Fruit fly (Drosophila melanogaster): ENCODE results near the gene Saf6.

Saf6 gene

dm6 chr2L:841708-842107 is 26.0 kb upstream of the Saf6 start (continued):
- no peak for TF ChIP-seq CG14965 (GFP tag; optimal IDR thresholded peaks at IDR 0.05; ENCODE audit: borderline replicate concordance)
- TF ChIP-seq CG12299 (tag; optimal IDR thresholded peaks at IDR 0.05), result no peak
- peak; percentile 34 for TF ChIP-seq Nf-YB (GFP tag; optimal IDR thresholded peaks at IDR 0.05)
- peak; percentile 45 for TF ChIP-seq dmrt11E (tag; optimal IDR thresholded peaks at IDR 0.05)
- TF ChIP-seq Chrac-16 (GFP tag; optimal IDR thresholded peaks at IDR 0.05), result peak; percentile 70
- no peak for TF ChIP-seq fd102C (GFP tag; optimal IDR thresholded peaks at IDR 0.05)
- peak; percentile 55 for TF ChIP-seq CG10274 (GFP tag; optimal IDR thresholded peaks at IDR 0.05)
- peak; percentile 80 for TF ChIP-seq al (GFP tag; IDR thresholded peaks at IDR 0.05)
- no peak for TF ChIP-seq inv (GFP tag; IDR thresholded peaks at IDR 0.05; ENCODE audit: partially characterized antibody)
- peak; percentile 57 for TF ChIP-seq CG10147 (GFP tag; optimal IDR thresholded peaks at IDR 0.05)
- TF ChIP-seq kah (GFP tag; optimal IDR thresholded peaks at IDR 0.05), result peak; percentile 11
- TF ChIP-seq crp (GFP tag; optimal IDR thresholded peaks at IDR 0.05), result no peak
- TF ChIP-seq GATAe (GFP tag; conservative IDR thresholded peaks at IDR 0.05), result no peak; the same call in 1 of the 2 replicates
- TF ChIP-seq CG4282 (GFP tag; optimal IDR thresholded peaks at IDR 0.05), result no peak
- TF ChIP-seq chm (GFP tag; IDR thresholded peaks at IDR 0.05), result peak; percentile 70
- TF ChIP-seq ham (GFP tag; IDR thresholded peaks at IDR 0.05), result peak; percentile 57; the same call in 1 of the 2 replicates
- TF ChIP-seq dm (GFP tag; optimal IDR thresholded peaks at IDR 0.05), result peak; percentile 29
- TF ChIP-seq Sry-β (GFP tag; optimal IDR thresholded peaks at IDR 0.05), result no peak
- TF ChIP-seq Awh (GFP tag; IDR thresholded peaks at IDR 0.05), result peak; percentile 68
- TF ChIP-seq nerfin-1 (tag; optimal IDR thresholded peaks at IDR 0.05), result no peak
- peak; percentile 86 for TF ChIP-seq rib (GFP tag; IDR thresholded peaks at IDR 0.05)
- TF ChIP-seq sisA (GFP tag; IDR thresholded peaks at IDR 0.05), result peak; percentile 76
- TF ChIP-seq chn (GFP tag; optimal IDR thresholded peaks at IDR 0.05), result peak; percentile 63
- TF ChIP-seq CG1024 (GFP tag; IDR thresholded peaks at IDR 0.05), result peak; percentile 76
- peak; percentile 51; the same call in 1 of the 2 replicates for TF ChIP-seq ap (GFP tag; IDR thresholded peaks at IDR 0.05)
- TF ChIP-seq bsh (GFP tag; optimal IDR thresholded peaks at IDR 0.05), result peak; percentile 70 to 86
- no peak for TF ChIP-seq nerfin-2 (GFP tag; IDR thresholded peaks at IDR 0.05; ENCODE audit: partially characterized antibody)
- peak; percentile 33 for TF ChIP-seq jumu (GFP tag; optimal IDR thresholded peaks at IDR 0.05)
- TF ChIP-seq CG8388 (GFP tag; optimal IDR thresholded peaks at IDR 0.05), result peak; percentile 47
- peak; percentile 75 for TF ChIP-seq vfl (GFP tag; optimal IDR thresholded peaks at IDR 0.05)
- peak; percentile 77 for TF ChIP-seq CG32772 (GFP tag; IDR thresholded peaks at IDR 0.05)
- peak; percentile 63 for TF ChIP-seq scrt (GFP tag; optimal IDR thresholded peaks at IDR 0.05)
- peak; percentile 31; the same call in 1 of the 2 replicates for TF ChIP-seq Poxn (GFP tag; IDR thresholded peaks at IDR 0.05)
- TF ChIP-seq CG11398 (GFP tag; optimal IDR thresholded peaks at IDR 0.05), result no peak
- TF ChIP-seq CG15696 (tag; optimal IDR thresholded peaks at IDR 0.05), result no peak
- peak; percentile 35 for TF ChIP-seq bab2 (GFP tag; optimal IDR thresholded peaks at IDR 0.05)
- TF ChIP-seq jing (GFP tag; optimal IDR thresholded peaks at IDR 0.05), result no peak
- no peak for TF ChIP-seq en (GFP tag; optimal IDR thresholded peaks at IDR 0.05)
- TF ChIP-seq CG31388 (GFP tag; optimal IDR thresholded peaks at IDR 0.05), result no peak
- peak; percentile 44 for TF ChIP-seq Usf (GFP tag; optimal IDR thresholded peaks at IDR 0.05)
- no peak for TF ChIP-seq cad (GFP tag; optimal IDR thresholded peaks at IDR 0.05)
- peak; percentile 48 for TF ChIP-seq CG4854 (GFP tag; optimal IDR thresholded peaks at IDR 0.05)
- peak; percentile 57; the same call in 1 of the 2 replicates for TF ChIP-seq Adf1 (GFP tag; IDR thresholded peaks at IDR 0.05)
- TF ChIP-seq D19A (tag; optimal IDR thresholded peaks at IDR 0.05), result no peak
- TF ChIP-seq gsb (GFP tag; IDR thresholded peaks at IDR 0.05), result peak; percentile 71; the same call in 1 of the 2 replicates
- peak; percentile 69 for TF ChIP-seq CG12659 (GFP tag; optimal IDR thresholded peaks at IDR 0.05)
- peak; percentile 73 for TF ChIP-seq CHES-1-like (GFP tag; optimal IDR thresholded peaks at IDR 0.05)
- TF ChIP-seq br (optimal IDR thresholded peaks at IDR 0.05), result no peak
- peak; percentile 77 for TF ChIP-seq klu (GFP tag; IDR thresholded peaks at IDR 0.05)
- peak; percentile 51 for TF ChIP-seq ems (GFP tag; optimal IDR thresholded peaks at IDR 0.05)
- peak; percentile 19 for TF ChIP-seq CG3407 (GFP tag; optimal IDR thresholded peaks at IDR 0.05)
